Fruit fly (Drosophila melanogaster) whole organism, embryonic: ENCODE results near the gene Gr98b.
A peak's percentile ranks its signal among the peaks of the same experiment; 100 is the strongest.

Experiments
- CG10979 ChIP-seq: fragments of 200-800 bp; sonication (Bioruptor generic); optimal IDR thresholded peaks from 2 replicates; lab custom pipeline; 2018; ENCODE audit warnings: missing biosample characterization, mild to moderate bottlenecking, missing genetic modification characterization, moderate library complexity
- CG11504 ChIP-seq: fragments of 200-800 bp; sonication (Bioruptor generic); optimal IDR thresholded peaks from 3 replicates; lab custom pipeline; 2019; ENCODE audit warnings: missing biosample characterization, mild to moderate bottlenecking, missing genetic modification characterization, moderate library complexity
- CG12104 ChIP-seq: fragments of 200-800 bp; sonication (Bioruptor generic); optimal IDR thresholded peaks from 3 replicates; lab custom pipeline; 2016; ENCODE audit warnings: missing biosample characterization, missing genetic modification characterization
- CG17359 ChIP-seq: fragments of 200-800 bp; sonication (Bioruptor generic); optimal IDR thresholded peaks from 3 replicates; lab custom pipeline; 2018; ENCODE audit warnings: missing biosample characterization, mild to moderate bottlenecking, missing genetic modification characterization, moderate library complexity
- CG18764 ChIP-seq: fragments of 200-800 bp; sonication (Bioruptor generic); optimal IDR thresholded peaks from 3 replicates; lab custom pipeline; 2016; ENCODE audit warnings: missing biosample characterization, missing genetic modification characterization
- CG2129 ChIP-seq: fragments of 200-800 bp; sonication (Bioruptor generic); IDR thresholded peaks from 2 replicates; pipeline ENCODE4 v1.3.6; 2022; ENCODE audit warnings: missing biosample characterization, missing genetic modification characterization; ENCODE audit not compliant: partially characterized antibody
- CG30403 ChIP-seq: fragments of 200-800 bp; sonication (Bioruptor generic); optimal IDR thresholded peaks from 3 replicates; lab custom pipeline; 2016; ENCODE audit warnings: missing biosample characterization, missing genetic modification characterization
- CG30431 ChIP-seq: fragments of 200-800 bp; sonication (Bioruptor generic); optimal IDR thresholded peaks from 2 replicates; lab custom pipeline; 2017; ENCODE audit warnings: missing biosample characterization, missing genetic modification characterization
- CG3281 ChIP-seq: fragments of 200-800 bp; sonication (Bioruptor generic); optimal IDR thresholded peaks from 3 replicates; lab custom pipeline; 2017; ENCODE audit warnings: missing biosample characterization, mild to moderate bottlenecking, missing genetic modification characterization
- CG7987 ChIP-seq: fragments of 200-800 bp; sonication (Bioruptor generic); optimal IDR thresholded peaks from 2 replicates; lab custom pipeline; 2018; ENCODE audit warnings: missing biosample characterization, mild to moderate bottlenecking, missing genetic modification characterization, moderate library complexity
- CG9609 ChIP-seq: fragments of 200-800 bp; sonication (Bioruptor generic); optimal IDR thresholded peaks from 3 replicates; lab custom pipeline; 2016; ENCODE audit warnings: missing biosample characterization, missing genetic modification characterization
- Drgx ChIP-seq: fragments of 200-800 bp; sonication (Bioruptor generic); IDR thresholded peaks from 2 replicates; pipeline ENCODE4 v1.3.6; 2022; ENCODE audit warnings: missing biosample characterization, missing genetic modification characterization
- HLH3B ChIP-seq: fragments of 200-800 bp; sonication (Bioruptor generic); IDR thresholded peaks from 2 replicates; pipeline ENCODE4 v1.3.6; 2022; ENCODE audit warnings: missing biosample characterization, missing genetic modification characterization
- HmgD ChIP-seq: fragments of 200-800 bp; sonication (Bioruptor generic); optimal IDR thresholded peaks from 3 replicates; lab custom pipeline; 2016; ENCODE audit warnings: missing biosample characterization, missing genetic modification characterization
- Hmx ChIP-seq: fragments of 200-800 bp; sonication (Bioruptor generic); optimal IDR thresholded peaks from 2 replicates; lab custom pipeline; 2016; ENCODE audit warnings: missing biosample characterization, missing genetic modification characterization
- Neu2 ChIP-seq: fragments of 200-800 bp; sonication (Bioruptor generic); optimal IDR thresholded peaks from 3 replicates; lab custom pipeline; 2016; ENCODE audit warnings: missing biosample characterization, missing genetic modification characterization, borderline replicate concordance
- Rfx ChIP-seq: fragments of 200-800 bp; sonication (Bioruptor generic); IDR thresholded peaks from 2 replicates; pipeline ENCODE4 v1.3.6; 2022; ENCODE audit warnings: missing biosample characterization, missing genetic modification characterization
- Six4 ChIP-seq: fragments of 200-800 bp; sonication (Bioruptor generic); optimal IDR thresholded peaks from 2 replicates; lab custom pipeline; 2016; ENCODE audit warnings: missing biosample characterization, missing genetic modification characterization
- TFAM ChIP-seq: fragments of 200-800 bp; sonication (Bioruptor generic); optimal IDR thresholded peaks from 2 replicates; lab custom pipeline; 2017; ENCODE audit warnings: missing biosample characterization, missing genetic modification characterization, inconsistent platforms
- chm ChIP-seq: fragments of 200-800 bp; sonication (Bioruptor generic); IDR thresholded peaks from 2 replicates; pipeline ENCODE4 v1.3.6; 2022; ENCODE audit warnings: missing biosample characterization, missing genetic modification characterization
- ci ChIP-seq: fragments of 200-800 bp; sonication (Bioruptor generic); IDR thresholded peaks from 3 replicates; pipeline ENCODE4 v1.3.6; 2022; ENCODE audit warnings: missing biosample characterization, missing genetic modification characterization
- dysf ChIP-seq: fragments of 200-800 bp; sonication (Bioruptor generic); IDR thresholded peaks from 3 replicates; pipeline ENCODE4 v1.3.6; 2022; ENCODE audit warnings: missing biosample characterization, missing genetic modification characterization
- eve ChIP-seq, 2 experiments: fragments of >200 bp; optimal IDR thresholded peaks; 2 replicates each; lab custom pipeline; 2017; ENCODE audit warnings: missing biosample characterization in 2 of 2, missing genetic modification characterization in 2 of 2
- gem ChIP-seq: fragments of 200-800 bp; sonication (Bioruptor generic); optimal IDR thresholded peaks from 2 replicates; lab custom pipeline; 2019; ENCODE audit warnings: missing biosample characterization, mild to moderate bottlenecking, missing genetic modification characterization, moderate library complexity
- jigr1 ChIP-seq: fragments of 200-800 bp; sonication (Bioruptor generic); IDR thresholded peaks from 3 replicates; pipeline ENCODE4 v1.3.6; 2022; ENCODE audit warnings: missing biosample characterization, missing genetic modification characterization
- lilli ChIP-seq: fragments of 200-800 bp; sonication (Bioruptor generic); optimal IDR thresholded peaks from 3 replicates; lab custom pipeline; 2016; ENCODE audit warnings: missing biosample characterization, missing genetic modification characterization
- lmd ChIP-seq: fragments of 200-800 bp; sonication (Bioruptor generic); IDR thresholded peaks from 2 replicates; pipeline ENCODE4 v1.3.6; 2022; ENCODE audit warnings: missing biosample characterization, missing genetic modification characterization
- nmo ChIP-seq: fragments of 200-800 bp; sonication (Bioruptor generic); optimal IDR thresholded peaks from 2 replicates; lab custom pipeline; 2018; ENCODE audit warnings: missing biosample characterization, mild to moderate bottlenecking, missing genetic modification characterization, moderate library complexity
- onecut ChIP-seq: fragments of 200-800 bp; sonication (Bioruptor generic); IDR thresholded peaks from 2 replicates; pipeline ENCODE4 v1.3.6; 2022; ENCODE audit warnings: missing biosample characterization, missing genetic modification characterization
- phol ChIP-seq: fragments of 200-800 bp; sonication (Bioruptor generic); optimal IDR thresholded peaks from 3 replicates; lab custom pipeline; 2018; ENCODE audit warnings: missing biosample characterization, mild to moderate bottlenecking, missing genetic modification characterization, moderate library complexity
- prd ChIP-seq, 3 experiments: fragments of >200 bp in 2 of 3; fragments of 200-800 bp in 1 of 3; sonication (Bioruptor generic) in 1 of 3; optimal IDR thresholded peaks in 2 of 3; IDR thresholded peaks in 1 of 3; 2 replicates in 2 of 3; 3 replicates in 1 of 3; pipeline versions ENCODE4 v1.3.6 to Lab custom; 2017 to 2022; ENCODE audit warnings: missing biosample characterization in 1 of 3, missing genetic modification characterization in 1 of 3
- pros ChIP-seq: fragments of 200-800 bp; sonication (Bioruptor generic); optimal IDR thresholded peaks from 3 replicates; lab custom pipeline; 2019; ENCODE audit warnings: missing biosample characterization, mild to moderate bottlenecking, missing genetic modification characterization, moderate library complexity
- sens ChIP-seq: fragments of 200-800 bp; sonication (Bioruptor generic); peaks from one replicate; lab custom pipeline; 2016; ENCODE audit warnings: missing biosample characterization, missing genetic modification characterization
- slbo ChIP-seq: fragments of 200-800 bp; sonication (Bioruptor generic); IDR thresholded peaks from 2 replicates; pipeline ENCODE4 v1.3.6; 2022; ENCODE audit warnings: missing biosample characterization, missing genetic modification characterization
- sna ChIP-seq: fragments of 200-800 bp; sonication (Bioruptor generic); IDR thresholded peaks from 2 replicates; pipeline ENCODE4 v1.3.6; 2022; ENCODE audit warnings: missing biosample characterization, missing genetic modification characterization; ENCODE audit not compliant: partially characterized antibody
- so ChIP-seq: fragments of 200-800 bp; sonication (Bioruptor generic); IDR thresholded peaks from 3 replicates; pipeline ENCODE4 v1.3.6; 2022; ENCODE audit warnings: missing biosample characterization, missing genetic modification characterization
- tin ChIP-seq: fragments of 200-800 bp; sonication (Bioruptor generic); optimal IDR thresholded peaks from 3 replicates; lab custom pipeline; 2016; ENCODE audit warnings: missing biosample characterization, missing genetic modification characterization
- tup ChIP-seq: fragments of 200-800 bp; sonication (Bioruptor generic); optimal IDR thresholded peaks from 2 replicates; lab custom pipeline; 2016; ENCODE audit warnings: missing biosample characterization, mild to moderate bottlenecking, missing genetic modification characterization, moderate library complexity
- tx ChIP-seq: fragments of 200-800 bp; sonication (Bioruptor generic); optimal IDR thresholded peaks from 2 replicates; lab custom pipeline; 2016; ENCODE audit warnings: missing biosample characterization, missing genetic modification characterization

Gr98b gene

dm6 chr3R:27519879-27520278, 22.4 kb upstream of the Gr98b start (continued):
- TF ChIP-seq CG30403 (GFP tag; lab: Kevin White, UChicago) (no peak), CG2129 (GFP tag; lab: Robert Waterston, UW) (no peak), dysf (GFP tag; lab: Robert Waterston, UW) (0 out of 3 replicates have a peak, but pooled peaks have one; percentile 30), CG3281 (peak; percentile 4), lilli (GFP tag; lab: Kevin White, UChicago) (no peak), HLH3B (GFP tag; lab: Robert Waterston, UW) (no peak), tin (GFP tag; lab: Kevin White, UChicago) (no peak), CG11504 (tag; lab: Kevin White, UChicago) (peak; percentile 45), gem (peak; percentile 23), nmo (GFP tag; lab: Kevin White, UChicago) (peak; percentile 2), Six4 (GFP tag; lab: Kevin White, UChicago) (no peak), phol (tag; lab: Kevin White, UChicago) (peak; percentile 36), sens (GFP tag; lab: Kevin White, UChicago) (peak; percentile 82), so (GFP tag; lab: Robert Waterston, UW) (no peak), Neu2 (GFP tag; lab: Kevin White, UChicago) (no peak), lmd (peak; percentile 41), HmgD (GFP tag; lab: Kevin White, UChicago) (no peak), prd (optimal IDR thresholded peaks at IDR 0.05; lab: Kevin White, UChicago) (no peak), prd (GFP tag; IDR thresholded peaks at IDR 0.05; lab: Robert Waterston, UW) (no peak)
- TF ChIP-seq, all 482 proteins: peak for 16

dm6 chr3R:27520415-27520916, 21.8 kb upstream of the Gr98b start, which contains the start of gene CG12885:
CG12885 (plus strand) TSS chr3R:27520866.
- TF ChIP-seq Rfx (peak; percentile 60), tup (no peak), onecut (GFP tag; lab: Robert Waterston, UW) (peak; percentile 93), ci (GFP tag; lab: Robert Waterston, UW) (no peak), CG9609 (GFP tag; lab: Kevin White, UChicago) (no peak), pros (GFP tag; lab: Kevin White, UChicago) (peak; percentile 11), CG18764 (GFP tag; lab: Kevin White, UChicago) (no peak), eve (GFP tag; optimal IDR thresholded peaks at IDR 0.05; lab: Kevin White, UChicago) (no peak)
- TF ChIP-seq, all 482 proteins: peak for 3

dm6 chr3R:27533225-27533624, 9.1 kb upstream of the Gr98b start:
- no peak for TF ChIP-seq CG12104 (GFP tag; lab: Kevin White, UChicago)
- no peak for TF ChIP-seq sna
- TF ChIP-seq tx (GFP tag; lab: Kevin White, UChicago), result no peak
- no peak for TF ChIP-seq chm (GFP tag; lab: Robert Waterston, UW)
- TF ChIP-seq Drgx (GFP tag; lab: Robert Waterston, UW), result no peak
- no peak for TF ChIP-seq CG30431
- TF ChIP-seq CG17359 (tag; lab: Kevin White, UChicago), result no peak
- TF ChIP-seq CG7987 (GFP tag; lab: Kevin White, UChicago), result no peak
- TF ChIP-seq TFAM (GFP tag; lab: Kevin White, UChicago), result no peak
- TF ChIP-seq Hmx (GFP tag; lab: Kevin White, UChicago), result no peak
- TF ChIP-seq CG10979, result no peak
- TF ChIP-seq jigr1 (GFP tag; lab: Robert Waterston, UW), result no peak
- no peak for TF ChIP-seq slbo (GFP tag; lab: Robert Waterston, UW)
